Fruit fly (Drosophila melanogaster): Measurements from ENCODE around the gene Scsalpha1.
A peak's percentile ranks its signal among the peaks of the same experiment; 100 is the strongest.

The Scsalpha1 gene

DNA sequence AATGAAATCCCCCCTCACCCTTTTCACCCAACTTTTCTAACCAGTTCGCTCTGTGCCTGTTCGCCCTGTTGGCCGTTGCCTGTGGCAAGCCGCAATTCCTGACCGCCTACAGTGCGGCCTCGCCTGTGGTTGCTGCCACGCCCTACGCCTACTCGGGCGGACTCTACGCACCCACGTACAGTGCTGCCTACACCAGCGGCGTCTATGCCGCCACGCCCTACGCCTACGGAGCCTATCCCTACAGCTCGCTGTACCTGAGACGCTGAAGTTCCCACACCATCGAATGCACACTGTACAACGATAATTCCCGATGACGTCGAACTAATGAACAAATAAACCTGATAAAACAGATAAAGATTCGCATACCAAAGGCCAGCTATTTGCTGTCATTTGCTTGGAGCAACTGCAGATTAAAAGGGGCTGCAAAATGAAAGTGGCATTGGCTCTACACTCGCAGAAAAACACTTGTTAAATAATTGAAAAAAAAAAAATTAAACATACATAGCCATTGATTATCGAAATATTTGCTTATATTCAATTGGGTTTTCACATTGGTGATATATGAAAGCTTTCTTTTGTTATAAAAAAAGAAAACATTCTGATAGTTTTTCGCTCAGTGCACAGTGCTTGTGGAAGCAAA lies 22.8 kb upstream of the Scsalpha1 start (continued):
- TF ChIP-seq CG17612 (GFP tag; IDR thresholded peaks at IDR 0.05) (no peak), Gug (GFP tag; IDR thresholded peaks at IDR 0.05) (no peak), tio (GFP tag; optimal IDR thresholded peaks at IDR 0.05) (no peak), CG5245 (GFP tag; optimal IDR thresholded peaks at IDR 0.05) (no peak), CG8924 (tag; optimal IDR thresholded peaks at IDR 0.05) (no peak), Nf-YC (tag; optimal IDR thresholded peaks at IDR 0.05) (no peak), CG16863 (GFP tag; optimal IDR thresholded peaks at IDR 0.05) (no peak), lov (optimal IDR thresholded peaks at IDR 0.05) (no peak), lov (GFP tag; IDR thresholded peaks at IDR 0.05) (0 out of 3 replicates have a peak, but pooled peaks have one; percentile 29), CG10147 (GFP tag; optimal IDR thresholded peaks at IDR 0.05) (no peak), Stat92E (GFP tag; optimal IDR thresholded peaks at IDR 0.05) (no peak), CG2120 (GFP tag; optimal IDR thresholded peaks at IDR 0.05) (no peak), pros (GFP tag; optimal IDR thresholded peaks at IDR 0.05) (no peak), CG9932 (GFP tag; IDR thresholded peaks at IDR 0.05) (peak; percentile 28; the same call in 1 of the 2 replicates), CG8290 (GFP tag; optimal IDR thresholded peaks at IDR 0.05) (no peak), CG8290 (tag; optimal IDR thresholded peaks at IDR 0.05) (no peak), CG16779 (GFP tag; IDR thresholded peaks at IDR 0.05) (0 out of 2 replicates have a peak, but pooled peaks have one; percentile 36), sob (GFP tag; IDR thresholded peaks at IDR 0.05) (no peak), CG34422 (GFP tag; IDR thresholded peaks at IDR 0.05) (no peak), en (GFP tag; optimal IDR thresholded peaks at IDR 0.05) (no peak), D19B (GFP tag; optimal IDR thresholded peaks at IDR 0.05) (no peak), CG6683 (GFP tag; optimal IDR thresholded peaks at IDR 0.05) (no peak), odd (GFP tag; optimal IDR thresholded peaks at IDR 0.05) (no peak), dysf (GFP tag; IDR thresholded peaks at IDR 0.05) (peak; percentile 52), sr (GFP tag; IDR thresholded peaks at IDR 0.05) (no peak), Dad (GFP tag; optimal IDR thresholded peaks at IDR 0.05) (no peak), nmo (GFP tag; optimal IDR thresholded peaks at IDR 0.05) (no peak), Bgb (GFP tag; IDR thresholded peaks at IDR 0.05; ENCODE audit: partially characterized antibody) (no peak), Ets65A (GFP tag) (no peak), cato (GFP tag; optimal IDR thresholded peaks at IDR 0.05; ENCODE audit: borderline replicate concordance) (no peak), CG4820 (GFP tag; optimal IDR thresholded peaks at IDR 0.05) (no peak), CG15011 (GFP tag; optimal IDR thresholded peaks at IDR 0.05) (no peak), CG3065 (GFP tag; optimal IDR thresholded peaks at IDR 0.05) (no peak), CG4404 (GFP tag; IDR thresholded peaks at IDR 0.05) (peak; percentile 16; the same call in 1 of the 2 replicates), CoRest (tag; optimal IDR thresholded peaks at IDR 0.05) (no peak), NFAT (GFP tag; IDR thresholded peaks at IDR 0.05) (peak; percentile 56; the same call in 1 of the 2 replicates), CG9437 (GFP tag; optimal IDR thresholded peaks at IDR 0.05) (no peak), Hr51 (GFP tag; optimal IDR thresholded peaks at IDR 0.05) (peak in 1 of 2 experiments; percentile 8)

DNA sequence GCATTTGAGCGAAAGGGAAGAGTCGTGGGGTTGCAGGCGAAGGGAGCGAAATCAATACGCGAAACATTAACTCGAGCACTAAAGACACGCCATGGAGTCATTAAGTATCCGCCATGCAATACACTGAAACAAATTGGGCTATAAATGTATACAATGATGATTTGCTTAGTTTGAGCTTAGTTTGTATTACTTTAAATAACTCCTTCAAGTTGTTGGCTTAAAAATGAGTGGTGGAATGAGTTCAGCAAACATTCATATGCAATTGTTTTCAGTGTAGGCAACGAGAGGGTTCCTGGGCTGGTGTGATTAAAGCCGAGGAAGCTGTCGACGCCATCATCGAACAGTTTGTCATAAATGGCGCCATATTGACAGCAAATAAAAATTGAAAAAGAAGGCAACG lies 16.3 kb upstream of the Scsalpha1 start:
- peak; percentile 26 for TF ChIP-seq CG2120 (GFP tag; optimal IDR thresholded peaks at IDR 0.05)
- no peak for TF ChIP-seq az2 (GFP tag; optimal IDR thresholded peaks at IDR 0.05)
- no peak for TF ChIP-seq Ssrp (tag; optimal IDR thresholded peaks at IDR 0.05)
- no peak for TF ChIP-seq zf30C (GFP tag; optimal IDR thresholded peaks at IDR 0.05)
- TF ChIP-seq phol (tag; optimal IDR thresholded peaks at IDR 0.05) = no peak
- no peak for TF ChIP-seq Jarid2 (GFP tag; optimal IDR thresholded peaks at IDR 0.05)
- no peak for TF ChIP-seq CG11696 (GFP tag; IDR thresholded peaks at IDR 0.05)
- no peak for TF ChIP-seq Six4 (GFP tag; optimal IDR thresholded peaks at IDR 0.05)
- TF ChIP-seq CG17568 (GFP tag; optimal IDR thresholded peaks at IDR 0.05) = no peak
- TF ChIP-seq CG31388 (GFP tag; optimal IDR thresholded peaks at IDR 0.05) = no peak
- no peak for TF ChIP-seq Chrac-16 (GFP tag; optimal IDR thresholded peaks at IDR 0.05)
- TF ChIP-seq CG14014 (GFP tag; IDR thresholded peaks at IDR 0.05) = no peak
- no peak for TF ChIP-seq HmgD (GFP tag; optimal IDR thresholded peaks at IDR 0.05)
- TF ChIP-seq Oli (tag; optimal IDR thresholded peaks at IDR 0.05) = peak; percentile 6
- TF ChIP-seq CG30403 (GFP tag; optimal IDR thresholded peaks at IDR 0.05) = peak; percentile 17
- peak; percentile 18; the same call in 1 of the 2 replicates for TF ChIP-seq onecut (GFP tag; IDR thresholded peaks at IDR 0.05)

Measured in whole organism, embryonic.